Worm (Caenorhabditis elegans): ENCODE measurements around the gene mxl-3.

The mxl-3 gene

ce11 chrX:13394971-13395370 lies 44.4 kb upstream of the mxl-3 start, which contains the start of gene irld-2:
Gene irld-2, minus strand, starts transcription at chrX:13395071.
- no peak for TF ChIP-seq skn-1 (tag; optimal IDR thresholded peaks at IDR 0.05)
- TF ChIP-seq ZK546.5 (tag; optimal IDR thresholded peaks at IDR 0.05): no peak
- TF ChIP-seq nhr-21 (tag; optimal IDR thresholded peaks at IDR 0.05): no peak
- TF ChIP-seq elt-1 (tag; optimal IDR thresholded peaks at IDR 0.05): no peak
- no peak for TF ChIP-seq nhr-11 (tag; optimal IDR thresholded peaks at IDR 0.05)

ce11 chrX:13388829-13389228 lies 38.2 kb upstream of the mxl-3 start:
- TF ChIP-seq nhr-129 (tag; optimal IDR thresholded peaks at IDR 0.05): peak; percentile 16
- TF ChIP-seq unc-39 (tag; optimal IDR thresholded peaks at IDR 0.05): no peak
- no peak for TF ChIP-seq crh-2 (tag; optimal IDR thresholded peaks at IDR 0.05)
- peak; percentile 70 for TF ChIP-seq nhr-25 (tag; optimal IDR thresholded peaks at IDR 0.05)
- peak; percentile 77 for TF ChIP-seq ceh-16 (tag; optimal IDR thresholded peaks at IDR 0.05)
- TF ChIP-seq dmd-4 (tag; optimal IDR thresholded peaks at IDR 0.05): no peak
- no peak for TF ChIP-seq nhr-12 (tag; optimal IDR thresholded peaks at IDR 0.05)
- TF ChIP-seq sma-3 (GFP tag; optimal IDR thresholded peaks at IDR 0.05): peak; percentile 4
- peak; percentile 9 for TF ChIP-seq elt-1 (tag; optimal IDR thresholded peaks at IDR 0.05)
- no peak for TF ChIP-seq nhr-237 (tag; optimal IDR thresholded peaks at IDR 0.05)
- TF ChIP-seq aly-2 (tag; optimal IDR thresholded peaks at IDR 0.05): no peak
- no peak for TF ChIP-seq egl-27 (tag; optimal IDR thresholded peaks at IDR 0.05)
- peak; percentile 20 for TF ChIP-seq blmp-1 (tag; optimal IDR thresholded peaks at IDR 0.05; ENCODE audit: insufficient read depth)
- no peak for TF ChIP-seq mdl-1 (tag; optimal IDR thresholded peaks at IDR 0.05)
- TF ChIP-seq fos-1 (tag; optimal IDR thresholded peaks at IDR 0.05): no peak
- no peak for TF ChIP-seq nhr-21 (tag; optimal IDR thresholded peaks at IDR 0.05)
- TF ChIP-seq R02D3.7 (tag; optimal IDR thresholded peaks at IDR 0.05): no peak
- TF ChIP-seq nhr-77 (tag; optimal IDR thresholded peaks at IDR 0.05): no peak
- no peak for TF ChIP-seq alr-1 (tag; optimal IDR thresholded peaks at IDR 0.05)
- TF ChIP-seq Y55F3AM.14 (GFP tag; optimal IDR thresholded peaks at IDR 0.05): no peak
- no peak for TF ChIP-seq ztf-1 (GFP tag; conservative IDR thresholded peaks at IDR 0.05)
- TF ChIP-seq ama-1 (optimal IDR thresholded peaks at IDR 0.05): no peak
- peak; percentile 13 for TF ChIP-seq sem-4 (tag; optimal IDR thresholded peaks at IDR 0.05)
- no peak for TF ChIP-seq nhr-11 (tag; optimal IDR thresholded peaks at IDR 0.05)
- TF ChIP-seq sma-9 (GFP tag; optimal IDR thresholded peaks at IDR 0.05): no peak
- no peak for TF ChIP-seq sma-9 (tag; optimal IDR thresholded peaks at IDR 0.05)

- TF ChIP-seq blmp-1 (tag; optimal IDR thresholded peaks at IDR 0.05; ENCODE audit: insufficient read depth) (peak; percentile 94), sma-9 (GFP tag; optimal IDR thresholded peaks at IDR 0.05) (no peak), sma-9 (tag; optimal IDR thresholded peaks at IDR 0.05) (no peak), mbf-1 (tag; optimal IDR thresholded peaks at IDR 0.05) (no peak)
Observed at ce11 chrX:13387497-13387953, 36.9 kb upstream of the mxl-3 start, which contains the start of gene C49F8.3. Gene C49F8.3, minus strand, starts transcription at chrX:13387547.

DNA sequence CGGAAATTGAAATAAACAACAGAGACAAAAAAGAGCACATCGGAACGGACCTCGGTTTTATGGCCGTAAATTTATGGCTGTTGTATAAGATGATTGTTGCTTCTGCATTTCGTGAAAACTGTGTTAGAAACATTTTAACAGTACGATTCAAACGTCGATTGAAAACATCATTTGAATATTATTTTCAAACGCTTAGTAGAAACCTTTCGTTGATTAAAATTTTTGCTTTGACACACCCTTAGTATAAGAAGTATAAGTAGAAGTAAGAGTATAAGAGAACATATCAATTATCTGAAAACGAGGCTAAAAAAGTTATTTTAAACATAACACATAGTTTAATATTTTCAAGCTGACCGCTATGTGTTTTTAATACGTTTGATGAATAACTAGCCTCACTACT lies 34.1 kb upstream of the mxl-3 start:
- no peak for TF ChIP-seq nhr-12 (tag; optimal IDR thresholded peaks at IDR 0.05)
- TF ChIP-seq ama-1 (optimal IDR thresholded peaks at IDR 0.05): no peak

DNA sequence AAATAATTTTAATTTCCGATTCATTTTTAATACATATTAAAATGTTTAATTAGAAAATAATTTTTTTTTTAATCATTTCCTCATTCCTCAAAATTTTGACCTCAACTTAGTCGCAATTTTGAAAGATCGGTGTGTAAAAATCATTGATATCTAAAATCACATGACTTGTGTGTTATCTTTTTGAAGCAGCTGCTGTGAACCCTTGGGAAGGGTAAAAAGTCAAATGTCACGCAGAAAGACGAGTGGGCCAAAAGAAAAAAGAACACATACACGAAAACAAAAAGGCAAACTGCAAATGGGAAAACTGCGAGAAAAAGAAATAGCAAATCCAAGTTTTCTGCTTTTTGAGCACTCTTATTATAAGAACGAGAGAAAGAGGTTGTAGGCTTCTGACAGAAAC lies 32.7 kb upstream of the mxl-3 start:
- TF ChIP-seq nhr-129 (tag; optimal IDR thresholded peaks at IDR 0.05): peak; percentile 33
- no peak for TF ChIP-seq nhr-6 (tag; optimal IDR thresholded peaks at IDR 0.05)
- no peak for TF ChIP-seq zag-1 (tag; optimal IDR thresholded peaks at IDR 0.05)
- no peak for TF ChIP-seq ztf-4 (tag; optimal IDR thresholded peaks at IDR 0.05)
- TF ChIP-seq mbf-1 (tag; optimal IDR thresholded peaks at IDR 0.05): no peak
- peak; percentile 31 for TF ChIP-seq C34F6.9 (tag; optimal IDR thresholded peaks at IDR 0.05)
- TF ChIP-seq lsy-2 (tag; optimal IDR thresholded peaks at IDR 0.05): peak in 1 of 2 experiments; percentile 38
- TF ChIP-seq alr-1 (tag; optimal IDR thresholded peaks at IDR 0.05): no peak
- no peak for TF ChIP-seq ama-1 (optimal IDR thresholded peaks at IDR 0.05)
- TF ChIP-seq sma-9 (GFP tag; optimal IDR thresholded peaks at IDR 0.05): peak; percentile 44
- TF ChIP-seq sma-9 (tag; optimal IDR thresholded peaks at IDR 0.05): no peak
- TF ChIP-seq nhr-23 (tag; optimal IDR thresholded peaks at IDR 0.05): no peak
- no peak for TF ChIP-seq ztf-11 (tag; optimal IDR thresholded peaks at IDR 0.05)
